Worm (Caenorhabditis elegans) whole organism, L1 larva: Measurements from ENCODE around the gene W03D2.9.
A peak's percentile ranks its signal among the peaks of the same experiment; 100 is the strongest.

ENCODE experiments used
- C16A3.4 ChIP-seq: fragments of 150-350 bp; optimal IDR thresholded peaks from 2 replicates; lab custom pipeline; 2014; ENCODE audit warnings: missing biosample characterization, missing genetic modification characterization
- aly-2 ChIP-seq: fragments of 150-350 bp; optimal IDR thresholded peaks from 2 replicates; lab custom pipeline; 2014; ENCODE audit warnings: missing biosample characterization, missing genetic modification characterization
- ceh-63 ChIP-seq: fragments of 200-800 bp; sonication (Bioruptor generic); optimal IDR thresholded peaks from 2 replicates; lab custom pipeline; 2018; ENCODE audit warnings: mild to moderate bottlenecking, missing genetic modification characterization, missing compliant biosample characterization
- ceh-8 ChIP-seq: fragments of 200-800 bp; sonication (Bioruptor generic); optimal IDR thresholded peaks from 2 replicates; lab custom pipeline; 2018; ENCODE audit warnings: mild to moderate bottlenecking, missing genetic modification characterization, moderate library complexity, missing compliant biosample characterization
- egl-27 ChIP-seq, 2 experiments: fragments of 150-350 bp in 1 of 2; sonication (generic microtip); optimal IDR thresholded peaks; 3 replicates each; lab custom pipeline; 2017 to 2018; ENCODE audit warnings: missing biosample characterization in 2 of 2, missing genetic modification characterization in 2 of 2, missing genetic modification reagents in 2 of 2
- elt-2 ChIP-seq: sonication (generic microtip); optimal IDR thresholded peaks from 2 replicates; lab custom pipeline; 2016; ENCODE audit warnings: missing genetic modification characterization, mild to moderate bottlenecking, inconsistent platforms, missing compliant biosample characterization, missing genetic modification reagents
- elt-3 ChIP-seq, 6 experiments: fragments of 150-350 bp in 1 of 6; sonication (generic microtip); optimal IDR thresholded peaks; 2 replicates each; lab custom pipeline; 2017 to 2018; ENCODE audit warnings: missing biosample characterization in 6 of 6, missing genetic modification characterization in 6 of 6, inconsistent platforms in 1 of 6
- ets-5 ChIP-seq: fragments of 200-800 bp; sonication (Bioruptor generic); IDR thresholded peaks from 2 replicates; pipeline ENCODE4 v1.3.6; 2022; ENCODE audit warnings: missing genetic modification characterization, missing compliant biosample characterization
- fkh-4 ChIP-seq: sonication (generic microtip); optimal IDR thresholded peaks from 2 replicates; lab custom pipeline; 2016; ENCODE audit warnings: missing compliant biosample characterization, missing genetic modification characterization, borderline replicate concordance
- lin-35 ChIP-seq, 2 experiments: fragments of 150-350 bp; optimal IDR thresholded peaks; 2 replicates each; lab custom pipeline; 2014; ENCODE audit warnings: missing biosample characterization in 2 of 2, missing genetic modification characterization in 2 of 2, missing genetic modification reagents in 2 of 2
- mep-1 ChIP-seq: fragments of 150-350 bp; optimal IDR thresholded peaks from 2 replicates; lab custom pipeline; 2014; ENCODE audit warnings: missing biosample characterization, missing genetic modification characterization
- nhr-20 ChIP-seq: sonication (generic microtip); optimal IDR thresholded peaks from 2 replicates; lab custom pipeline; 2016; ENCODE audit warnings: mild to moderate bottlenecking, missing genetic modification characterization, missing compliant biosample characterization
- nhr-76 ChIP-seq: sonication (generic microtip); optimal IDR thresholded peaks from 2 replicates; lab custom pipeline; 2017; ENCODE audit warnings: missing biosample characterization, missing genetic modification characterization
- nhr-90 ChIP-seq: sonication (generic microtip); optimal IDR thresholded peaks from 2 replicates; lab custom pipeline; 2016; ENCODE audit warnings: mild to moderate bottlenecking, missing genetic modification characterization, missing compliant biosample characterization; ENCODE audit not compliant: poor library complexity
- pag-3 ChIP-seq: sonication (generic microtip); optimal IDR thresholded peaks from 2 replicates; lab custom pipeline; 2017; ENCODE audit warnings: missing genetic modification characterization, mild to moderate bottlenecking, missing compliant biosample characterization, antibody characterized with exemption, borderline replicate concordance; ENCODE audit not compliant: insufficient read depth
- snu-23 ChIP-seq: sonication (generic microtip); optimal IDR thresholded peaks from 2 replicates; lab custom pipeline; 2016; ENCODE audit warnings: missing genetic modification characterization, missing compliant biosample characterization

Gene W03D2.9

ce11 chrIV:4024159-4025004 is 50.1 kb downstream of the W03D2.9 start (continued):
- TF ChIP-seq pag-3 (tag; lab: Kevin White, UChicago) (peak; percentile 53), elt-2 (tag; lab: Kevin White, UChicago) (peak; percentile 67), aly-2 (tag; lab: Kevin White, UChicago) (no peak), lin-35 (GFP tag; optimal IDR thresholded peaks at IDR 0.05; lab: Kevin White, UChicago) (peak; percentile 48 to 79), ceh-63 (no peak), C16A3.4 (tag; lab: Kevin White, UChicago) (peak; percentile 75), ets-5 (GFP tag; lab: Robert Waterston, UW) (no peak), egl-27 (tag; optimal IDR thresholded peaks at IDR 0.05; lab: Kevin White, UChicago) (no peak), ceh-8 (GFP tag; lab: Kevin White, UChicago) (no peak), mep-1 (peak; percentile 50), nhr-90 (tag; lab: Kevin White, UChicago) (peak; percentile 38), elt-3 (tag; optimal IDR thresholded peaks at IDR 0.05; lab: Kevin White, UChicago) (peak; percentile 50 to 68 (median 55)), nhr-20 (peak; percentile 86), nhr-76 (tag; lab: Kevin White, UChicago) (no peak), fkh-4 (no peak), snu-23 (GFP tag; lab: Kevin White, UChicago) (peak; percentile 65)
